Fruit fly (Drosophila melanogaster) whole organism, prepupa: ENCODE data around the gene CG42588.

Experiments used
- Eip75B ChIP-seq: fragments of 200-800 bp; sonication (Bioruptor generic); optimal IDR thresholded peaks from 3 replicates; lab custom pipeline; 2016; ENCODE audit warnings: missing biosample characterization, missing genetic modification characterization
- svp ChIP-seq: fragments of 200-800 bp; sonication (Bioruptor generic); peaks from one replicate; lab custom pipeline; 2016; ENCODE audit warnings: missing biosample characterization, missing genetic modification characterization

dm6 chr3L:12874211-12874610 is 60.2 kb downstream of the CG42588 start:
- TF ChIP-seq Eip75B (no peak), svp (GFP tag; lab: Kevin White, UChicago) (no peak)
